Fruit fly (Drosophila melanogaster): Measurements from ENCODE around the gene CG32240.

Gene CG32240

dm6 chr3L:4354898-4355627 lies 26.4 kb downstream of the CG32240 start (continued):
- TF ChIP-seq CG2129 (GFP tag; IDR thresholded peaks at IDR 0.05; ENCODE audit: partially characterized antibody) (no peak), HLH3B (GFP tag; IDR thresholded peaks at IDR 0.05) (no peak), PHDP (tag; optimal IDR thresholded peaks at IDR 0.05) (peak; percentile 49), Hr78 (GFP tag; optimal IDR thresholded peaks at IDR 0.05) (no peak), CG43689 (GFP tag; IDR thresholded peaks at IDR 0.05) (no peak), CG17912 (GFP tag; optimal IDR thresholded peaks at IDR 0.05) (no peak), CG6654 (GFP tag; optimal IDR thresholded peaks at IDR 0.05) (no peak), ind (GFP tag; optimal IDR thresholded peaks at IDR 0.05) (no peak), sob (GFP tag; IDR thresholded peaks at IDR 0.05) (no peak), CG6791 (GFP tag; IDR thresholded peaks at IDR 0.05; ENCODE audit: partially characterized antibody) (no peak), Sry-δ (GFP tag; optimal IDR thresholded peaks at IDR 0.05) (no peak), CrebB (tag; optimal IDR thresholded peaks at IDR 0.05) (peak; percentile 40), CG10147 (GFP tag; optimal IDR thresholded peaks at IDR 0.05) (peak; percentile 12), CG6683 (GFP tag; optimal IDR thresholded peaks at IDR 0.05) (no peak), danr (GFP tag; IDR thresholded peaks at IDR 0.05) (no peak), gsb (GFP tag; IDR thresholded peaks at IDR 0.05) (no peak), caup (GFP tag; optimal IDR thresholded peaks at IDR 0.05; ENCODE audit: severe bottlenecking) (no peak), CG17328 (GFP tag; IDR thresholded peaks at IDR 0.05) (no peak), CG4360 (GFP tag; IDR thresholded peaks at IDR 0.05) (no peak), ranshi (GFP tag; IDR thresholded peaks at IDR 0.05) (no peak), CG12769 (tag; optimal IDR thresholded peaks at IDR 0.05) (peak; percentile 46), Aef1 (GFP tag; IDR thresholded peaks at IDR 0.05) (no peak), wor (GFP tag; IDR thresholded peaks at IDR 0.05) (no peak), twi (tag; optimal IDR thresholded peaks at IDR 0.05) (no peak), Nf-YB (GFP tag; optimal IDR thresholded peaks at IDR 0.05) (peak; percentile 12), CG13287 (GFP tag; IDR thresholded peaks at IDR 0.05; ENCODE audit: partially characterized antibody) (no peak), CG9932 (GFP tag; IDR thresholded peaks at IDR 0.05) (no peak), CG10267 (tag; optimal IDR thresholded peaks at IDR 0.05) (peak; percentile 10), Asciz (GFP tag; optimal IDR thresholded peaks at IDR 0.05) (peak; percentile 0), Vsx1 (GFP tag; optimal IDR thresholded peaks at IDR 0.05) (peak; percentile 25), Oaz (GFP tag; IDR thresholded peaks at IDR 0.05) (no peak), vnd (GFP tag; IDR thresholded peaks at IDR 0.05; ENCODE audit: partially characterized antibody) (no peak), CG7271 (tag; optimal IDR thresholded peaks at IDR 0.05) (no peak), sc (optimal IDR thresholded peaks at IDR 0.05) (no peak), sc (GFP tag; optimal IDR thresholded peaks at IDR 0.05) (no peak), CG12299 (tag; optimal IDR thresholded peaks at IDR 0.05) (no peak), Max (GFP tag; optimal IDR thresholded peaks at IDR 0.05) (no peak), CG4730 (GFP tag; IDR thresholded peaks at IDR 0.05) (no peak), BEAF-32 (GFP tag; optimal IDR thresholded peaks at IDR 0.05) (no peak), CG11093 (GFP tag; IDR thresholded peaks at IDR 0.05) (no peak), shn (GFP tag; optimal IDR thresholded peaks at IDR 0.05) (no peak), Sox100B (GFP tag; optimal IDR thresholded peaks at IDR 0.05) (peak; percentile 54), Ada2b (GFP tag; IDR thresholded peaks at IDR 0.05) (no peak), zen2 (GFP tag; IDR thresholded peaks at IDR 0.05; ENCODE audit: partially characterized antibody) (no peak), unpg (GFP tag; optimal IDR thresholded peaks at IDR 0.05) (peak; percentile 26), CG15073 (GFP tag; optimal IDR thresholded peaks at IDR 0.05) (no peak), Deaf1 (tag; optimal IDR thresholded peaks at IDR 0.05) (peak; percentile 7), CG4854 (GFP tag; optimal IDR thresholded peaks at IDR 0.05) (no peak), Doc2 (GFP tag; IDR thresholded peaks at IDR 0.05) (no peak), Taf1 (GFP tag; IDR thresholded peaks at IDR 0.05) (no peak)

Measured in whole organism, embryonic.